Worm (Caenorhabditis elegans): ENCODE data around the gene rnf-5.

Gene rnf-5

ce11 chrIII:4150919-4151318, 15.7 kb downstream of the rnf-5 start:
- TF ChIP-seq C34F6.9 (tag; optimal IDR thresholded peaks at IDR 0.05) (peak; percentile 83), sem-4 (tag; optimal IDR thresholded peaks at IDR 0.05) (no peak), lin-13 (GFP tag; optimal IDR thresholded peaks at IDR 0.05) (peak; percentile 61), sma-9 (GFP tag; optimal IDR thresholded peaks at IDR 0.05) (peak; percentile 73), sma-9 (tag; optimal IDR thresholded peaks at IDR 0.05) (no peak), ztf-4 (tag; optimal IDR thresholded peaks at IDR 0.05) (peak; percentile 3), lin-11 (tag; optimal IDR thresholded peaks at IDR 0.05) (peak; percentile 54), nhr-25 (tag; optimal IDR thresholded peaks at IDR 0.05) (no peak), ama-1 (optimal IDR thresholded peaks at IDR 0.05) (peak; percentile 56), nhr-77 (tag; optimal IDR thresholded peaks at IDR 0.05) (no peak), mab-5 (tag; optimal IDR thresholded peaks at IDR 0.05) (peak; percentile 1), nhr-21 (tag; optimal IDR thresholded peaks at IDR 0.05) (peak; percentile 52), ztf-11 (tag; optimal IDR thresholded peaks at IDR 0.05) (no peak), aly-2 (tag; optimal IDR thresholded peaks at IDR 0.05) (no peak), nhr-23 (tag; optimal IDR thresholded peaks at IDR 0.05) (no peak), ZK546.5 (tag; optimal IDR thresholded peaks at IDR 0.05) (no peak), unc-55 (GFP tag; optimal IDR thresholded peaks at IDR 0.05) (peak; percentile 88), lsy-2 (tag; optimal IDR thresholded peaks at IDR 0.05) (peak; percentile 93 to 99), nhr-129 (tag; optimal IDR thresholded peaks at IDR 0.05) (peak; percentile 72), nhr-237 (tag; optimal IDR thresholded peaks at IDR 0.05) (no peak), peb-1 (tag; optimal IDR thresholded peaks at IDR 0.05) (no peak), lin-39 (tag; optimal IDR thresholded peaks at IDR 0.05) (no peak), elt-1 (tag; optimal IDR thresholded peaks at IDR 0.05) (no peak), crh-2 (tag; optimal IDR thresholded peaks at IDR 0.05) (peak; percentile 74), alr-1 (tag; optimal IDR thresholded peaks at IDR 0.05) (no peak), gmeb-1 (tag; optimal IDR thresholded peaks at IDR 0.05) (peak; percentile 96), skn-1 (tag; optimal IDR thresholded peaks at IDR 0.05) (no peak), R02D3.7 (tag; optimal IDR thresholded peaks at IDR 0.05) (no peak), zag-1 (tag; optimal IDR thresholded peaks at IDR 0.05) (no peak), unc-62 (GFP tag; optimal IDR thresholded peaks at IDR 0.05) (no peak), dmd-4 (tag; optimal IDR thresholded peaks at IDR 0.05) (no peak), egl-27 (tag; optimal IDR thresholded peaks at IDR 0.05) (no peak), ceh-16 (tag; optimal IDR thresholded peaks at IDR 0.05) (no peak), unc-39 (tag; optimal IDR thresholded peaks at IDR 0.05) (no peak), Y55F3AM.14 (GFP tag; optimal IDR thresholded peaks at IDR 0.05) (no peak), sma-3 (GFP tag; optimal IDR thresholded peaks at IDR 0.05) (peak; percentile 77), ztf-1 (GFP tag; conservative IDR thresholded peaks at IDR 0.05) (no peak), blmp-1 (tag; optimal IDR thresholded peaks at IDR 0.05; ENCODE audit: insufficient read depth) (peak; percentile 32), elt-3 (tag; optimal IDR thresholded peaks at IDR 0.05) (no peak), nhr-11 (tag; optimal IDR thresholded peaks at IDR 0.05) (no peak), fos-1 (tag; optimal IDR thresholded peaks at IDR 0.05) (peak; percentile 68), nhr-12 (tag; optimal IDR thresholded peaks at IDR 0.05) (no peak), nhr-6 (tag; optimal IDR thresholded peaks at IDR 0.05) (no peak), nhr-10 (tag; optimal IDR thresholded peaks at IDR 0.05) (no peak), snpc-4 (tag; optimal IDR thresholded peaks at IDR 0.05) (no peak), ceh-82 (tag; optimal IDR thresholded peaks at IDR 0.05) (no peak), mbf-1 (tag; optimal IDR thresholded peaks at IDR 0.05) (no peak), mdl-1 (tag; optimal IDR thresholded peaks at IDR 0.05) (peak in 1 of 2 experiments; percentile 4), F13H6.1 (tag; optimal IDR thresholded peaks at IDR 0.05) (peak; percentile 40)
